Fruit fly (Drosophila melanogaster) whole organism, embryonic: ENCODE data around the gene CG34260.

Source experiments
- Bdp1 ChIP-seq: fragments of 200-800 bp; sonication (Bioruptor generic); optimal IDR thresholded peaks from 3 replicates; lab custom pipeline; 2016; ENCODE audit warnings: missing biosample characterization, missing genetic modification characterization
- CG10147 ChIP-seq: fragments of 200-800 bp; sonication (Bioruptor generic); optimal IDR thresholded peaks from 2 replicates; lab custom pipeline; 2019; ENCODE audit warnings: missing biosample characterization, mild to moderate bottlenecking, missing genetic modification characterization, moderate library complexity
- CG10366 ChIP-seq: fragments of 200-800 bp; sonication (Bioruptor generic); IDR thresholded peaks from 2 replicates; pipeline ENCODE4 v1.3.6; 2022; ENCODE audit warnings: missing biosample characterization, missing genetic modification characterization
- CG11247 ChIP-seq: fragments of 200-800 bp; sonication (Bioruptor generic); IDR thresholded peaks from 2 replicates; pipeline ENCODE4 v1.3.6; 2022; ENCODE audit warnings: missing biosample characterization, missing genetic modification characterization
- CG12236 ChIP-seq: fragments of 200-800 bp; sonication (Bioruptor generic); optimal IDR thresholded peaks from 2 replicates; lab custom pipeline; 2016; ENCODE audit warnings: missing biosample characterization, missing genetic modification characterization
- CG13624 ChIP-seq: fragments of 200-800 bp; sonication (Bioruptor generic); optimal IDR thresholded peaks from 2 replicates; lab custom pipeline; 2016; ENCODE audit warnings: missing biosample characterization, missing genetic modification characterization
- CG14441 ChIP-seq: fragments of 200-800 bp; sonication (Bioruptor generic); IDR thresholded peaks from 2 replicates; pipeline ENCODE4 v1.3.6; 2022; ENCODE audit warnings: missing biosample characterization, missing genetic modification characterization
- CG14667 ChIP-seq: fragments of 200-800 bp; sonication (Bioruptor generic); IDR thresholded peaks from 2 replicates; pipeline ENCODE4 v1.3.6; 2022; ENCODE audit warnings: missing biosample characterization, missing genetic modification characterization
- CG15514 ChIP-seq: fragments of 200-800 bp; sonication (Bioruptor generic); optimal IDR thresholded peaks from 3 replicates; lab custom pipeline; 2017; ENCODE audit warnings: missing biosample characterization, missing genetic modification characterization, mild to moderate bottlenecking, moderate library complexity, missing genetic modification reagents
- CG16815 ChIP-seq: fragments of 200-800 bp; sonication (Bioruptor generic); optimal IDR thresholded peaks from 3 replicates; lab custom pipeline; 2017; ENCODE audit warnings: missing biosample characterization, mild to moderate bottlenecking, missing genetic modification characterization
- CG2875 ChIP-seq: fragments of 200-800 bp; sonication (Bioruptor generic); optimal IDR thresholded peaks from 2 replicates; lab custom pipeline; 2017; ENCODE audit warnings: missing biosample characterization, mild to moderate bottlenecking, missing genetic modification characterization, missing genetic modification reagents
- CG31441 ChIP-seq: fragments of 200-800 bp; sonication (Bioruptor generic); IDR thresholded peaks from 2 replicates; pipeline ENCODE4 v1.3.6; 2022; ENCODE audit warnings: missing biosample characterization, missing genetic modification characterization
- CG4707 ChIP-seq: fragments of 200-800 bp; sonication (Bioruptor generic); optimal IDR thresholded peaks from 2 replicates; lab custom pipeline; 2018; ENCODE audit warnings: missing biosample characterization, mild to moderate bottlenecking, missing genetic modification characterization, moderate library complexity
- CG7786 ChIP-seq: fragments of 200-800 bp; sonication (Bioruptor generic); optimal IDR thresholded peaks from 2 replicates; lab custom pipeline; 2016; ENCODE audit warnings: missing biosample characterization, missing genetic modification characterization
- CG8944 ChIP-seq: fragments of 200-800 bp; sonication (Bioruptor generic); optimal IDR thresholded peaks from 3 replicates; lab custom pipeline; 2016; ENCODE audit warnings: missing biosample characterization, missing genetic modification characterization
- CG9437 ChIP-seq: fragments of 200-800 bp; sonication (Bioruptor generic); optimal IDR thresholded peaks from 2 replicates; lab custom pipeline; 2018; ENCODE audit warnings: missing biosample characterization, mild to moderate bottlenecking, missing genetic modification characterization
- Dek ChIP-seq: fragments of 200-800 bp; sonication (Bioruptor generic); optimal IDR thresholded peaks from 3 replicates; lab custom pipeline; 2019; ENCODE audit warnings: missing biosample characterization, mild to moderate bottlenecking, missing genetic modification characterization, moderate library complexity
- Fer2 ChIP-seq: fragments of 200-800 bp; sonication (Bioruptor generic); optimal IDR thresholded peaks from 2 replicates; lab custom pipeline; 2018; ENCODE audit warnings: missing biosample characterization, mild to moderate bottlenecking, missing genetic modification characterization, moderate library complexity
- Hand ChIP-seq: fragments of 200-800 bp; sonication (Bioruptor generic); optimal IDR thresholded peaks from 2 replicates; lab custom pipeline; 2017; ENCODE audit warnings: mild to moderate bottlenecking, missing biosample characterization, missing genetic modification reagents, missing genetic modification characterization
- HmgD ChIP-seq: fragments of 200-800 bp; sonication (Bioruptor generic); optimal IDR thresholded peaks from 3 replicates; lab custom pipeline; 2016; ENCODE audit warnings: missing biosample characterization, missing genetic modification characterization
- Max ChIP-seq: fragments of 200-800 bp; sonication (Bioruptor generic); optimal IDR thresholded peaks from 2 replicates; lab custom pipeline; 2016; ENCODE audit warnings: missing biosample characterization, mild to moderate bottlenecking, missing genetic modification characterization
- Neu2 ChIP-seq: fragments of 200-800 bp; sonication (Bioruptor generic); optimal IDR thresholded peaks from 3 replicates; lab custom pipeline; 2016; ENCODE audit warnings: missing biosample characterization, missing genetic modification characterization, borderline replicate concordance
- NfI ChIP-seq: fragments of 200-800 bp; sonication (Bioruptor generic); optimal IDR thresholded peaks from 3 replicates; lab custom pipeline; 2018; ENCODE audit warnings: missing biosample characterization, mild to moderate bottlenecking, missing genetic modification characterization, moderate library complexity
- Sry-β ChIP-seq: fragments of 200-800 bp; sonication (Bioruptor generic); optimal IDR thresholded peaks from 2 replicates; lab custom pipeline; 2018; ENCODE audit warnings: missing biosample characterization, mild to moderate bottlenecking, missing genetic modification characterization, moderate library complexity
- cas ChIP-seq: fragments of 200-800 bp; sonication (Bioruptor generic); IDR thresholded peaks from 2 replicates; pipeline ENCODE4 v1.3.6; 2022; ENCODE audit warnings: missing biosample characterization, missing genetic modification characterization
- da ChIP-seq: fragments of 200-800 bp; sonication (Bioruptor generic); optimal IDR thresholded peaks from 2 replicates; lab custom pipeline; 2016; ENCODE audit warnings: missing biosample characterization, missing genetic modification characterization
- ems ChIP-seq: fragments of 200-800 bp; sonication (Bioruptor generic); optimal IDR thresholded peaks from 3 replicates; lab custom pipeline; 2016; ENCODE audit warnings: missing biosample characterization, missing genetic modification characterization
- fd64A ChIP-seq: fragments of 200-800 bp; sonication (Bioruptor generic); optimal IDR thresholded peaks from 3 replicates; lab custom pipeline; 2018; ENCODE audit warnings: missing biosample characterization, mild to moderate bottlenecking, missing genetic modification characterization
- ftz-f1 ChIP-seq: fragments of 200-800 bp; sonication (Bioruptor generic); optimal IDR thresholded peaks from 2 replicates; lab custom pipeline; 2016; ENCODE audit warnings: missing biosample characterization, missing genetic modification characterization
- gfzf ChIP-seq: fragments of 200-800 bp; sonication (Bioruptor generic); optimal IDR thresholded peaks from 2 replicates; lab custom pipeline; 2016; ENCODE audit warnings: missing biosample characterization, mild to moderate bottlenecking, missing genetic modification characterization, moderate library complexity
- gro ChIP-seq: fragments of 200-800 bp; sonication (Bioruptor generic); optimal IDR thresholded peaks from 2 replicates; lab custom pipeline; 2016; ENCODE audit warnings: missing biosample characterization, missing genetic modification characterization
- gsb-n ChIP-seq: fragments of 200-800 bp; sonication (Bioruptor generic); optimal IDR thresholded peaks from 3 replicates; lab custom pipeline; 2018; ENCODE audit warnings: missing biosample characterization, mild to moderate bottlenecking, missing genetic modification characterization
- gt ChIP-seq: fragments of 200-800 bp; sonication (Bioruptor generic); IDR thresholded peaks from 2 replicates; pipeline ENCODE4 v1.3.6; 2022; ENCODE audit warnings: missing biosample characterization, missing genetic modification characterization
- her ChIP-seq: fragments of 200-800 bp; sonication (Bioruptor generic); optimal IDR thresholded peaks from 2 replicates; lab custom pipeline; 2016; ENCODE audit warnings: missing biosample characterization, missing genetic modification characterization
- kay ChIP-seq: fragments of 200-800 bp; sonication (Bioruptor generic); optimal IDR thresholded peaks from 2 replicates; lab custom pipeline; 2016; ENCODE audit warnings: missing biosample characterization, missing genetic modification characterization
- ken ChIP-seq: fragments of 200-800 bp; sonication (Bioruptor generic); IDR thresholded peaks from 3 replicates; pipeline ENCODE4 v1.3.6; 2022; ENCODE audit warnings: missing biosample characterization, missing genetic modification characterization
- lilli ChIP-seq: fragments of 200-800 bp; sonication (Bioruptor generic); optimal IDR thresholded peaks from 3 replicates; lab custom pipeline; 2016; ENCODE audit warnings: missing biosample characterization, missing genetic modification characterization
- lmd ChIP-seq: fragments of 200-800 bp; sonication (Bioruptor generic); IDR thresholded peaks from 2 replicates; pipeline ENCODE4 v1.3.6; 2022; ENCODE audit warnings: missing biosample characterization, missing genetic modification characterization
- mam ChIP-seq: fragments of 200-800 bp; sonication (Bioruptor generic); optimal IDR thresholded peaks from 3 replicates; lab custom pipeline; 2016; ENCODE audit warnings: missing biosample characterization, missing genetic modification characterization
- mirr ChIP-seq: fragments of 200-800 bp; sonication (Bioruptor generic); optimal IDR thresholded peaks from 3 replicates; lab custom pipeline; 2018; ENCODE audit warnings: missing biosample characterization, mild to moderate bottlenecking, missing genetic modification characterization
- onecut ChIP-seq: fragments of 200-800 bp; sonication (Bioruptor generic); IDR thresholded peaks from 2 replicates; pipeline ENCODE4 v1.3.6; 2022; ENCODE audit warnings: missing biosample characterization, missing genetic modification characterization
- p53 ChIP-seq: fragments of 200-800 bp; sonication (Bioruptor generic); optimal IDR thresholded peaks from 2 replicates; lab custom pipeline; 2016; ENCODE audit warnings: missing biosample characterization, missing genetic modification characterization
- pnt ChIP-seq: fragments of 200-800 bp; sonication (Bioruptor generic); optimal IDR thresholded peaks from 3 replicates; lab custom pipeline; 2016; ENCODE audit warnings: missing biosample characterization, missing genetic modification characterization
- pum ChIP-seq: fragments of 200-800 bp; sonication (Bioruptor generic); optimal IDR thresholded peaks from 2 replicates; lab custom pipeline; 2016; ENCODE audit warnings: missing biosample characterization, missing genetic modification characterization
- sqz ChIP-seq: fragments of 200-800 bp; sonication (Bioruptor generic); optimal IDR thresholded peaks from 3 replicates; lab custom pipeline; 2018; ENCODE audit warnings: missing biosample characterization, mild to moderate bottlenecking, missing genetic modification characterization
- tio ChIP-seq: fragments of 200-800 bp; sonication (Bioruptor generic); optimal IDR thresholded peaks from 2 replicates; lab custom pipeline; 2017; ENCODE audit warnings: missing biosample characterization, missing genetic modification characterization, inconsistent platforms
- trem ChIP-seq: fragments of 200-800 bp; optimal IDR thresholded peaks from 3 replicates; lab custom pipeline; 2019; ENCODE audit warnings: missing biosample characterization, mild to moderate bottlenecking, missing genetic modification characterization, moderate library complexity
- trh ChIP-seq: fragments of 200-800 bp; sonication (Bioruptor generic); optimal IDR thresholded peaks from 2 replicates; lab custom pipeline; 2016; ENCODE audit warnings: missing biosample characterization, missing genetic modification characterization
- unpg ChIP-seq: fragments of 200-800 bp; sonication (Bioruptor generic); optimal IDR thresholded peaks from 3 replicates; lab custom pipeline; 2018; ENCODE audit warnings: missing biosample characterization, mild to moderate bottlenecking, missing genetic modification characterization, moderate library complexity
- zen2 ChIP-seq: fragments of 200-800 bp; sonication (Bioruptor generic); IDR thresholded peaks from 3 replicates; pipeline ENCODE4 v1.3.6; 2022; ENCODE audit warnings: missing biosample characterization, missing genetic modification characterization; ENCODE audit not compliant: partially characterized antibody

The CG34260 gene

dm6 chr3L:20730323-20731238 lies 16.7 kb downstream of the CG34260 start, which contains the start of gene CG13252 (continued):
- no peak for TF ChIP-seq trem (tag; lab: Kevin White, UChicago)
- no peak for TF ChIP-seq Neu2 (GFP tag; lab: Kevin White, UChicago)
- TF ChIP-seq da (GFP tag; lab: Kevin White, UChicago): no peak
- no peak for TF ChIP-seq pnt (GFP tag; lab: Kevin White, UChicago)
- no peak for TF ChIP-seq Hand (GFP tag; lab: Kevin White, UChicago)
- TF ChIP-seq CG11247 (GFP tag; lab: Robert Waterston, UW): no peak
- no peak for TF ChIP-seq CG31441 (GFP tag; lab: Robert Waterston, UW)
- TF ChIP-seq lmd (GFP tag; lab: Robert Waterston, UW): no peak
- no peak for TF ChIP-seq unpg (GFP tag; lab: Kevin White, UChicago)
- no peak for TF ChIP-seq HmgD (GFP tag; lab: Kevin White, UChicago)
- no peak for TF ChIP-seq trh
- TF ChIP-seq sqz: peak; percentile 51
- no peak for TF ChIP-seq pum (GFP tag; lab: Kevin White, UChicago)
- no peak for TF ChIP-seq gt (GFP tag; lab: Robert Waterston, UW)
- no peak for TF ChIP-seq Max (GFP tag; lab: Kevin White, UChicago)
- TF ChIP-seq Sry-β (GFP tag; lab: Kevin White, UChicago): peak; percentile 11
- no peak for TF ChIP-seq gro (GFP tag; lab: Kevin White, UChicago)
- TF ChIP-seq CG14441 (GFP tag; lab: Robert Waterston, UW): peak; percentile 42; the same call in 1 of the 2 replicates
- no peak for TF ChIP-seq gfzf (GFP tag; lab: Kevin White, UChicago)
- TF ChIP-seq CG7786 (GFP tag; lab: Kevin White, UChicago): no peak
- 0 out of 3 replicates have a peak, but pooled peaks have one; percentile 32 for TF ChIP-seq zen2 (GFP tag; lab: Robert Waterston, UW)
- TF ChIP-seq CG10366 (GFP tag; lab: Robert Waterston, UW): no peak
- no peak for TF ChIP-seq Dek (tag; lab: Kevin White, UChicago)
- TF ChIP-seq CG4707: peak; percentile 40
- TF ChIP-seq kay (GFP tag; lab: Kevin White, UChicago): no peak
- TF ChIP-seq onecut (GFP tag; lab: Robert Waterston, UW): no peak
- no peak for TF ChIP-seq p53 (GFP tag; lab: Kevin White, UChicago)
- TF ChIP-seq Bdp1 (GFP tag; lab: Kevin White, UChicago): no peak
- no peak for TF ChIP-seq gsb-n (tag; lab: Kevin White, UChicago)
- TF ChIP-seq CG14667 (GFP tag; lab: Robert Waterston, UW): no peak
- no peak for TF ChIP-seq ken
- TF ChIP-seq her (GFP tag; lab: Kevin White, UChicago): no peak
- TF ChIP-seq cas: no peak
- TF ChIP-seq mirr (GFP tag; lab: Kevin White, UChicago): peak; percentile 75
- TF ChIP-seq tio (GFP tag; lab: Kevin White, UChicago): no peak
- no peak for TF ChIP-seq CG16815 (GFP tag; lab: Kevin White, UChicago)
- TF ChIP-seq mam (GFP tag; lab: Kevin White, UChicago): no peak
- no peak for TF ChIP-seq CG10147
- no peak for TF ChIP-seq Fer2 (tag; lab: Kevin White, UChicago)
- peak; percentile 9 for TF ChIP-seq fd64A (GFP tag; lab: Kevin White, UChicago)
- TF ChIP-seq lilli (GFP tag; lab: Kevin White, UChicago): no peak
- TF ChIP-seq CG13624 (GFP tag; lab: Kevin White, UChicago): no peak
- TF ChIP-seq CG12236 (GFP tag; lab: Kevin White, UChicago): no peak
- no peak for TF ChIP-seq CG9437
- no peak for TF ChIP-seq CG8944 (GFP tag; lab: Kevin White, UChicago)
- no peak for TF ChIP-seq ems (GFP tag; lab: Kevin White, UChicago)
- peak; percentile 28 for TF ChIP-seq CG2875 (GFP tag; lab: Kevin White, UChicago)
- no peak for TF ChIP-seq CG15514 (GFP tag; lab: Kevin White, UChicago)
- TF ChIP-seq ftz-f1 (GFP tag; lab: Kevin White, UChicago): no peak
- peak; percentile 21 for TF ChIP-seq NfI (GFP tag; lab: Kevin White, UChicago)
